Fruit fly (Drosophila melanogaster): ENCODE data around the gene VhaAC39-1.

Gene VhaAC39-1

DNA sequence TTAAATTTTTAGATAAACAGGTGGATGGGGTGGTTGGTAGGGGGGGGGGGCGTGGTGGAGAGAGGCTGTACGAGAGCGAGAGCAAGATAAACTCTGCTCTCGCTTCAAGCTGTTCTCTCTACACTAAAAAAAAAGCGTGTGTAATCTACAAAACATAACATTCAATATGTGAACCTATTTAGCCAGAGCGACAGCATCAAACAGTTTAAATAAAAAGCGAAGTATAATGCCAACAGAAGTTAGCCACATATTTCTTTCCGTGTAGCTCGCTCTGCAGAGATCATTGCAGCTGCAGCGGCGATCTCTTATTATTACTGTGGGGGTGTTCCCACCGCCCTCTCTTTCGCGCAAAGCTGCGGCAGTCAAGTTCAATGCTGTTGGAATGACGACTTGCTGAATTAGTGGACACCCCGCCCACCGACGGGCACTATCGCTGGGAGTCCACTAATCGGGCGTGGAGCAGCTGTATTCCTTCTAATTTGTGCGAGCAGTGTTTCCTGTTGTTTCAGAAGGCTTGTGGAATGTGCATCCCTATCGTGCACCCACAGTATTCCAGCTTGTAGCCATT is 12.0 kb upstream of the VhaAC39-1 start, which contains the start of gene CG2930:
Gene CG2930 (plus strand): TSS at position 518 of the 568 bp plus-strand sequence.
- TF ChIP-seq Eip78C (GFP tag) (peak; percentile 99), CG11294 (GFP tag; IDR thresholded peaks at IDR 0.05) (peak; percentile 94), Sox102F (GFP tag; optimal IDR thresholded peaks at IDR 0.05) (peak; percentile 93), CG9139 (GFP tag; optimal IDR thresholded peaks at IDR 0.05) (peak; percentile 92), pdm3 (GFP tag; optimal IDR thresholded peaks at IDR 0.05) (peak; percentile 97), Gug (GFP tag; IDR thresholded peaks at IDR 0.05) (peak; percentile 97), CG8632 (GFP tag; optimal IDR thresholded peaks at IDR 0.05) (peak; percentile 96), Smox (GFP tag; optimal IDR thresholded peaks at IDR 0.05) (peak; percentile 94), CG7368 (GFP tag; optimal IDR thresholded peaks at IDR 0.05) (peak; percentile 98), acj6 (GFP tag; optimal IDR thresholded peaks at IDR 0.05) (peak; percentile 97), CG10669 (GFP tag; optimal IDR thresholded peaks at IDR 0.05) (peak; percentile 98), CG3919 (GFP tag; optimal IDR thresholded peaks at IDR 0.05) (peak; percentile 98), CG1621 (tag; optimal IDR thresholded peaks at IDR 0.05) (peak; percentile 97), salr (GFP tag; optimal IDR thresholded peaks at IDR 0.05) (peak; percentile 89 to 98), spab (GFP tag; optimal IDR thresholded peaks at IDR 0.05) (peak; percentile 94), esn (GFP tag; optimal IDR thresholded peaks at IDR 0.05) (peak; percentile 95), CG8119 (GFP tag; IDR thresholded peaks at IDR 0.05) (peak; percentile 93), Ets96B (tag; optimal IDR thresholded peaks at IDR 0.05) (peak; percentile 94), Sox15 (GFP tag; optimal IDR thresholded peaks at IDR 0.05) (peak; percentile 97), CG6792 (GFP tag; optimal IDR thresholded peaks at IDR 0.05) (peak; percentile 98), Eip93F (GFP tag; optimal IDR thresholded peaks at IDR 0.05) (peak; percentile 86), Blimp-1 (GFP tag; optimal IDR thresholded peaks at IDR 0.05) (peak; percentile 80), OdsH (GFP tag; optimal IDR thresholded peaks at IDR 0.05) (peak; percentile 97), CG10631 (GFP tag; optimal IDR thresholded peaks at IDR 0.05) (peak; percentile 96), fkh (GFP tag; optimal IDR thresholded peaks at IDR 0.05) (no peak), CG6276 (GFP tag; optimal IDR thresholded peaks at IDR 0.05) (peak; percentile 89), Eip75B (GFP tag; optimal IDR thresholded peaks at IDR 0.05) (peak; percentile 95), Lpt (GFP tag; optimal IDR thresholded peaks at IDR 0.05) (peak; percentile 92), CG6808 (GFP tag; optimal IDR thresholded peaks at IDR 0.05) (peak; percentile 94), achi (GFP tag; optimal IDR thresholded peaks at IDR 0.05) (peak; percentile 95), Sox14 (GFP tag; optimal IDR thresholded peaks at IDR 0.05) (peak; percentile 96), CG3032 (tag; optimal IDR thresholded peaks at IDR 0.05) (peak; percentile 95), Hr4 (GFP tag; optimal IDR thresholded peaks at IDR 0.05) (peak; percentile 91), CG32006 (GFP tag; optimal IDR thresholded peaks at IDR 0.05) (peak; percentile 96), fd59A (GFP tag; optimal IDR thresholded peaks at IDR 0.05) (peak; percentile 97), fd85E (GFP tag; optimal IDR thresholded peaks at IDR 0.05) (peak; percentile 90), svp (GFP tag) (peak; percentile 96), CG11762 (GFP tag; optimal IDR thresholded peaks at IDR 0.05; ENCODE audit: insufficient read depth) (peak; percentile 92), CG8319 (GFP tag; optimal IDR thresholded peaks at IDR 0.05) (peak; percentile 95), CG34406 (GFP tag; optimal IDR thresholded peaks at IDR 0.05) (peak; percentile 96), CG15336 (GFP tag; IDR thresholded peaks at IDR 0.05) (peak; percentile 94), cyc (GFP tag; optimal IDR thresholded peaks at IDR 0.05) (peak; percentile 97), CG6163 (GFP tag; IDR thresholded peaks at IDR 0.05) (peak; percentile 99), lz (GFP tag; optimal IDR thresholded peaks at IDR 0.05) (peak; percentile 97), Ets21C (GFP tag; optimal IDR thresholded peaks at IDR 0.05) (peak; percentile 93), CG16779 (tag; optimal IDR thresholded peaks at IDR 0.05) (peak; percentile 92), dsx (GFP tag; optimal IDR thresholded peaks at IDR 0.05; ENCODE audit: poor library complexity, severe bottlenecking) (peak; percentile 93), topi (GFP tag; optimal IDR thresholded peaks at IDR 0.05) (peak; percentile 97), vri (GFP tag; optimal IDR thresholded peaks at IDR 0.05) (peak; percentile 85), Hr39 (GFP tag; optimal IDR thresholded peaks at IDR 0.05) (peak; percentile 96), net (GFP tag; optimal IDR thresholded peaks at IDR 0.05) (peak; percentile 96)

Measured in whole organism, prepupa.